Fruit fly (Drosophila melanogaster) whole organism, adult: ENCODE data around the gene Tap42.

Experiments
- CG11617 ChIP-seq: fragments of 200-800 bp; sonication (Bioruptor generic); optimal IDR thresholded peaks from 2 replicates; lab custom pipeline; 2017; ENCODE audit warnings: mild to moderate bottlenecking, missing biosample characterization, missing genetic modification reagents, missing genetic modification characterization
- CG12768 ChIP-seq: fragments of 200-800 bp; sonication (Bioruptor generic); optimal IDR thresholded peaks from 2 replicates; lab custom pipeline; 2017; ENCODE audit warnings: missing biosample characterization, missing genetic modification characterization, mild to moderate bottlenecking, moderate library complexity, missing genetic modification reagents
- CG14711 ChIP-seq: fragments of 200-800 bp; sonication (Bioruptor generic); optimal IDR thresholded peaks from 2 replicates; lab custom pipeline; 2018; ENCODE audit warnings: missing biosample characterization, mild to moderate bottlenecking, missing genetic modification characterization, moderate library complexity
- CG1620 ChIP-seq: fragments of 200-800 bp; sonication (Bioruptor generic); optimal IDR thresholded peaks from 2 replicates; lab custom pipeline; 2016; ENCODE audit warnings: missing biosample characterization, missing genetic modification characterization
- CG33017 ChIP-seq: fragments of 200-800 bp; sonication (Bioruptor generic); optimal IDR thresholded peaks from 2 replicates; lab custom pipeline; 2018; ENCODE audit warnings: missing biosample characterization, mild to moderate bottlenecking, missing genetic modification characterization, moderate library complexity
- CG5204 ChIP-seq: fragments of 200-800 bp; sonication (Bioruptor generic); optimal IDR thresholded peaks from 2 replicates; lab custom pipeline; 2016; ENCODE audit warnings: missing biosample characterization, missing genetic modification characterization
- CG7045 ChIP-seq: fragments of 200-800 bp; sonication (Bioruptor generic); optimal IDR thresholded peaks from 2 replicates; lab custom pipeline; 2017; ENCODE audit warnings: missing biosample characterization, mild to moderate bottlenecking, missing genetic modification characterization
- CG7101 ChIP-seq: fragments of 200-800 bp; sonication (Bioruptor generic); optimal IDR thresholded peaks from 2 replicates; lab custom pipeline; 2018; ENCODE audit warnings: missing biosample characterization, mild to moderate bottlenecking, missing genetic modification characterization, moderate library complexity
- Clk ChIP-seq: fragments of 200-800 bp; sonication (Bioruptor generic); optimal IDR thresholded peaks from 2 replicates; lab custom pipeline; 2017; ENCODE audit warnings: missing biosample characterization, missing genetic modification characterization
- Crg-1 ChIP-seq: fragments of 200-800 bp; sonication (Bioruptor generic); optimal IDR thresholded peaks from 2 replicates; lab custom pipeline; 2016; ENCODE audit warnings: missing biosample characterization, missing genetic modification characterization
- Hr96 ChIP-seq: fragments of 200-800 bp; sonication (Bioruptor generic); optimal IDR thresholded peaks from 2 replicates; lab custom pipeline; 2016; ENCODE audit warnings: missing biosample characterization, missing genetic modification characterization
- Mnt ChIP-seq: fragments of 200-800 bp; sonication (Bioruptor generic); optimal IDR thresholded peaks from 2 replicates; lab custom pipeline; 2016; ENCODE audit warnings: missing biosample characterization, mild to moderate bottlenecking, missing genetic modification characterization
- bab1 ChIP-seq: fragments of 200-800 bp; sonication (Bioruptor generic); optimal IDR thresholded peaks from 3 replicates; lab custom pipeline; 2019; ENCODE audit warnings: missing biosample characterization, mild to moderate bottlenecking, missing genetic modification characterization, moderate library complexity
- cic ChIP-seq: fragments of 200-800 bp; sonication (Bioruptor generic); optimal IDR thresholded peaks from 2 replicates; lab custom pipeline; 2017; ENCODE audit warnings: missing biosample characterization, mild to moderate bottlenecking, missing genetic modification characterization, moderate library complexity
- cnc ChIP-seq, 2 experiments: fragments of >200 bp; optimal IDR thresholded peaks; 2 replicates each; lab custom pipeline; 2017
- kay ChIP-seq: fragments of 200-800 bp; sonication (Bioruptor generic); peaks from one replicate; lab custom pipeline; 2016; ENCODE audit warnings: missing biosample characterization, missing genetic modification characterization, borderline replicate concordance
- ovo ChIP-seq: fragments of 200-800 bp; sonication (Bioruptor generic); optimal IDR thresholded peaks from 2 replicates; lab custom pipeline; 2016; ENCODE audit warnings: missing biosample characterization, missing genetic modification characterization
- pad ChIP-seq: fragments of 200-800 bp; sonication (Bioruptor generic); optimal IDR thresholded peaks from 3 replicates; lab custom pipeline; 2017; ENCODE audit warnings: missing biosample characterization, missing genetic modification characterization, mild to moderate bottlenecking, moderate library complexity, missing genetic modification reagents
- tj ChIP-seq: fragments of 200-800 bp; sonication (Bioruptor generic); optimal IDR thresholded peaks from 3 replicates; lab custom pipeline; 2017; ENCODE audit warnings: missing biosample characterization, mild to moderate bottlenecking, missing genetic modification characterization, moderate library complexity
- toe ChIP-seq: fragments of 200-800 bp; sonication (Bioruptor generic); optimal IDR thresholded peaks from 2 replicates; lab custom pipeline; 2016; ENCODE audit warnings: missing biosample characterization, missing genetic modification characterization

Tap42 gene

DNA sequence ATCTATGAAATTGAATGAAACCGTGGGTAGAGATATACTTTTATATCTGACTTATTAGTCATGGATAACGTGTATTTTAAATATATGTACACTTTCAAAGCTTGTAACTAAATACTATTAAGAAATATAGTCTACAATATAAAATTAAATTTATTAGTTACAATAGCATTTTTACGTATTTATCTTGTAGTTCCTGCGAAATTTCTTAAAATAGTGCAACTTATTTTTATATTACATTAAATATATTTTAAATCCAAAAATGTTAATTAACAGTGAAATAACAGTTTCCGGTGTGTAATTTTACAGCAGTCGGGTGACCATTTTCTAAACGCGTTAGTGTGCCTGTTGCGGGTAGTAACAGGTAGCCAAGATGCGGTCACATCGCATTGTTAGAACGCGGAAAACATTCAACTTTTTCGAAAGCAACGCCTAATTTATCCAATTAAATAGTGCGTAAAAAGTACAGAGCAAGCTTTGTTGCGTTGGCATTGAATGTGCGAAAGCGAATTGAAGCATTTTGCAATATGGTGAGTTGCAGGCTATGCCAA is 31.3 kb downstream of the Tap42 start, which contains the start of the genes CG10859 and CG7110:
Gene CG10859, minus strand, starts transcription at position 51 of the 548 bp plus-strand sequence.
Gene CG7110, plus strand, starts transcription at position 378 of the 548 bp plus-strand sequence.
- no peak for TF ChIP-seq cic (GFP tag; lab: Kevin White, UChicago)
- TF ChIP-seq kay (GFP tag; lab: Kevin White, UChicago) = no peak
- TF ChIP-seq CG5204 = no peak
- TF ChIP-seq Clk = no peak
- TF ChIP-seq Mnt = peak; percentile 41
- TF ChIP-seq CG33017 (tag; lab: Kevin White, UChicago) = peak; percentile 25
- peak; percentile 97 for TF ChIP-seq bab1 (GFP tag; lab: Kevin White, UChicago)
- peak; percentile 11 for TF ChIP-seq ovo (GFP tag; lab: Kevin White, UChicago)
- TF ChIP-seq CG11617 (GFP tag; lab: Kevin White, UChicago) = peak; percentile 5
- TF ChIP-seq Hr96 (GFP tag; lab: Kevin White, UChicago) = no peak
- no peak for TF ChIP-seq tj
- peak; percentile 44 for TF ChIP-seq CG7045 (GFP tag; lab: Kevin White, UChicago)
- TF ChIP-seq cnc (optimal IDR thresholded peaks at IDR 0.05; lab: Kevin White, UChicago) = no peak
- TF ChIP-seq CG7101 = peak; percentile 72
- peak; percentile 18 for TF ChIP-seq CG1620 (GFP tag; lab: Kevin White, UChicago)
- TF ChIP-seq Crg-1 = peak; percentile 50
- TF ChIP-seq pad (GFP tag; lab: Kevin White, UChicago) = peak; percentile 28
- peak; percentile 46 for TF ChIP-seq CG14711 (tag; lab: Kevin White, UChicago)
- TF ChIP-seq toe = no peak
- no peak for TF ChIP-seq CG12768 (GFP tag; lab: Kevin White, UChicago)

DNA sequence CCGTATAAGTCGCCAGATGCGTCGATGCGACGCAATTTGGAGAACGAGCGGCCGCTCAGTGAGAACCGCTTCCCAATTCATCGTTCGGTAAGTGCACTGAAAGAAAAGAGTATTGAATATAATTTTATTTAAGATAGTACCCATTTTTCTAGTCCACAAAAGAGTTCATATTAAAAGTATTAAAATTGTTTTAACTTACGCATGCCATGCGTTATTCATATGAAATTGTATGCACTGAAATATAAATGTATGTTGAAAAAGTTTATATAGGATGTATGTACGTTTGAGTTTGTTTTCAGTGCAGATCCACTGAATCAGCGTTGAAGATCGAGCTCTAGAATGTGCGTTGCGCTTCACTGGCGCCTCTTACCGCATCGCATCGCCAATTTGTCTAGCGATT is 32.1 kb downstream of the Tap42 start:
- TF ChIP-seq CG7101 = peak; percentile 25
- peak; percentile 54 for TF ChIP-seq bab1 (GFP tag; lab: Kevin White, UChicago)
- TF ChIP-seq CG1620 (GFP tag; lab: Kevin White, UChicago) = no peak
- TF ChIP-seq kay (GFP tag; lab: Kevin White, UChicago) = no peak
- peak; percentile 7 for TF ChIP-seq CG5204
- no peak for TF ChIP-seq tj
- TF ChIP-seq pad (GFP tag; lab: Kevin White, UChicago) = no peak
- TF ChIP-seq CG7045 (GFP tag; lab: Kevin White, UChicago) = no peak
- TF ChIP-seq CG11617 (GFP tag; lab: Kevin White, UChicago) = no peak
- no peak for TF ChIP-seq Clk
- peak; percentile 37 for TF ChIP-seq toe
- peak; percentile 0 for TF ChIP-seq CG33017 (tag; lab: Kevin White, UChicago)
- TF ChIP-seq CG14711 (tag; lab: Kevin White, UChicago) = no peak
- no peak for TF ChIP-seq CG12768 (GFP tag; lab: Kevin White, UChicago)
- no peak for TF ChIP-seq Hr96 (GFP tag; lab: Kevin White, UChicago)
- no peak for TF ChIP-seq Mnt
- TF ChIP-seq ovo (GFP tag; lab: Kevin White, UChicago) = no peak
- no peak for TF ChIP-seq cnc (optimal IDR thresholded peaks at IDR 0.05; lab: Kevin White, UChicago)
- TF ChIP-seq Crg-1 = no peak
- no peak for TF ChIP-seq cic (GFP tag; lab: Kevin White, UChicago)

DNA sequence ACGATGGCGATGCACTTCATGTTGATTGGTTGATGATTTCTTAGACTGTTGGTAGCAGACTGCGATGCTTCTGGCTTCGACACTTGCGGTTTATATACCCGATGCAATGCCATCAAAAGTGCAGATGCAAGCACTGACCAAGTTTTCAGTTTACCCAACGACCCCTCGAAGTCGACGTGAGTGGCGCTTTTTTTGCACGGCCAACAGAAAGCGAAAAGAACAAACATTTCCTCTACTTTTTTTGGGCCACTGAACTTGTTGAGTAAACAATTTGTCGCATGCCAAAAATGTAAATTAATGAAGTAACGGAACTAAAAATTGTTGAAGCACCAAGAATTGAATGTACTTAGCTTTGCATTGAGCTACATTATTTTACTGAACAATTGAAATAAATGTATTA is 44.1 kb downstream of the Tap42 start, which contains the start of gene Vm34Ca:
Gene Vm34Ca, minus strand, starts transcription at position 66 of the 400 bp plus-strand sequence.
- TF ChIP-seq CG33017 (tag; lab: Kevin White, UChicago) (no peak), CG5204 (no peak), kay (GFP tag; lab: Kevin White, UChicago) (no peak), Mnt (no peak), Hr96 (GFP tag; lab: Kevin White, UChicago) (no peak), cnc (optimal IDR thresholded peaks at IDR 0.05; lab: Kevin White, UChicago) (no peak), CG14711 (tag; lab: Kevin White, UChicago) (no peak), CG7045 (GFP tag; lab: Kevin White, UChicago) (no peak), tj (peak; percentile 99), ovo (GFP tag; lab: Kevin White, UChicago) (no peak), bab1 (GFP tag; lab: Kevin White, UChicago) (peak; percentile 49)

DNA sequence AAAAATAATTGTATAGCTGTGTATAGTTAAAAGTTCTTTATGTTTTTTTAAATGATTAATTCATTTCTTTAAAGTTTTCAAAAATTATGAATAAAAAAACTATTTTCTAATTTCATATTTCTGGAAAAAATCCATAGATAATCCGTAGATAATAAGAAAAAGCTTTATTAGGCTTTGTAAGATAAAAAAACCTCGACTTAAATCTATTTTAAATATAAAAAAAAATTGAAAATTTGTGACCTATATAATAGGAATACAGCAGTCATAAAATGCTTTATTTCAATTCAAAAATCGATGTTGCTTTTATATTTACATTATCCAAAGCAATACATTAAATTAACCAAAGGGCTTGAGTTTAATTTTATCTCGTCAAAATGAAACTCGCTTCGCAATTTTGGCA is 44.8 kb downstream of the Tap42 start, which contains the start of gene Flad2:
Gene Flad2, plus strand, starts transcription at position 301 of the 400 bp plus-strand sequence.
- TF ChIP-seq ovo (GFP tag; lab: Kevin White, UChicago) (no peak), cic (GFP tag; lab: Kevin White, UChicago) (no peak), toe (no peak), bab1 (GFP tag; lab: Kevin White, UChicago) (no peak), CG14711 (tag; lab: Kevin White, UChicago) (no peak), Clk (no peak), cnc (optimal IDR thresholded peaks at IDR 0.05; lab: Kevin White, UChicago) (no peak), CG12768 (GFP tag; lab: Kevin White, UChicago) (no peak), CG7045 (GFP tag; lab: Kevin White, UChicago) (no peak), pad (GFP tag; lab: Kevin White, UChicago) (no peak), CG7101 (no peak), CG5204 (no peak), tj (no peak), CG11617 (GFP tag; lab: Kevin White, UChicago) (no peak), CG33017 (tag; lab: Kevin White, UChicago) (no peak)

DNA sequence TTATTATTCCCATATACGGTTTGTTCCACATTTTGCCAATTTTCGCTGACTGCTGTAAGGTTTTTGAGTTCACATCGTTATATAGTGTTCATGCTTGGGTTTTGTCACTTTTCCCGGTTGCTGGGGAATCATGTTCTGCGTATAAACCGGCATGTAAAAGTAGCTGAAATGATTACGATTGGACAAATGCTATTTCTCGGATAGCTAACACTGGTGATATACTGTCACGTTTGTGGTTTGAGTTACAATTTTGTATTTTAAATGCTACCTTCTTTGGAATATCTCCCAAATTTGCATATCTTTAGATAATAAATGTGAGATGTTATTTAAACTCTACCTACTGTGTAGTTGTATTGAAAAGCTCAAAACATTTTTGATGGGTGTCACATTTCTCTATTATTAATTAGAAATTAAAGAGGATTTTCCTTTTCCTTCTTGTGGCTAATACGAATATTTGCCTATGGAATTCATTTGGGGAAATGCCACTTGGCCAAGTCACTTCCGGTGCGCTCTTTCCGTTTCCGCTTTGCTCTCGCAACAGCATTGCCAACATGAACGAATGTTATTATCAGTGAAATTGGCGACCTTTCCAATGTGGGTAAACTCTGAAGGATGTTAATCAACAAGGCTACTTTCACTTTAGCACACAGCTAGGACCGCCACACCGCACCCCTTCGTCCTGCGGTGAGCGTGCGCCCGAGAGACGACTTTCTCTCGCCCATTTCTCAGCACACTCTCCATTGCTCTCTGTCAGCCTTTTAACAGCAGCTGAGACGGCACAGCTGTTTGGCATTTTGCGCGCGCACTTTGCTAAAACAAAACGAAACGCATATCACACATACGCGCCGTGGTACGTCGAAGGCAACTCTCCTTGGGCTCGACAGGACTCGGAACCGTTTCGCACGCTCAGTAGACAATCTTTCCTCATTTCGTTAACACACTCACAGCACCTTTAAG is 47.4 kb downstream of the Tap42 start, which contains the start of the genes CG16956, CG42784 and CG43850:
Gene CG16956, minus strand, starts transcription at position 51 of the 957 bp plus-strand sequence.
Gene CG42784, plus strand, starts transcription at position 907 of the 957 bp plus-strand sequence.
Gene CG43850, plus strand, starts transcription at position 907 of the 957 bp plus-strand sequence.
- TF ChIP-seq CG7101 (no peak), cic (GFP tag; lab: Kevin White, UChicago) (no peak), CG7045 (GFP tag; lab: Kevin White, UChicago) (peak; percentile 60), CG1620 (GFP tag; lab: Kevin White, UChicago) (no peak), Mnt (no peak), toe (no peak), tj (no peak), Hr96 (GFP tag; lab: Kevin White, UChicago) (peak; percentile 6), ovo (GFP tag; lab: Kevin White, UChicago) (peak; percentile 0), cnc (optimal IDR thresholded peaks at IDR 0.05; lab: Kevin White, UChicago) (no peak), CG12768 (GFP tag; lab: Kevin White, UChicago) (no peak), kay (GFP tag; lab: Kevin White, UChicago) (no peak), CG33017 (tag; lab: Kevin White, UChicago) (no peak), CG11617 (GFP tag; lab: Kevin White, UChicago) (no peak), Clk (no peak), CG14711 (tag; lab: Kevin White, UChicago) (no peak), bab1 (GFP tag; lab: Kevin White, UChicago) (no peak), Crg-1 (no peak), CG5204 (peak; percentile 19), pad (GFP tag; lab: Kevin White, UChicago) (no peak)
